Worm (Caenorhabditis elegans): ENCODE measurements around the gene srz-15.

ce11 chrIV:12920553-12920952, 5.0 kb downstream of the srz-15 start:
- no peak for TF ChIP-seq aly-2 (tag; optimal IDR thresholded peaks at IDR 0.05)
- no peak for TF ChIP-seq ceh-63 (GFP tag; optimal IDR thresholded peaks at IDR 0.05)
- no peak for TF ChIP-seq sptf-1 (tag; optimal IDR thresholded peaks at IDR 0.05)
- TF ChIP-seq zip-4 (GFP tag; optimal IDR thresholded peaks at IDR 0.05), result no peak
- no peak for TF ChIP-seq ama-1 (optimal IDR thresholded peaks at IDR 0.05)
- no peak for TF ChIP-seq fkh-10 (GFP tag; optimal IDR thresholded peaks at IDR 0.05)

Measured in whole organism, L1 larva.